Worm (Caenorhabditis elegans) whole organism, dauer: Measurements from ENCODE around the gene F45E1.4.

Experiments used
- unc-62 ChIP-seq: sonication (generic microtip); optimal IDR thresholded peaks from 2 replicates; lab custom pipeline; 2017; ENCODE audit warnings: missing biosample characterization, missing genetic modification reagents, missing genetic modification characterization

The F45E1.4 gene

ce11 chrX:7976400-7976799 is 9.4 kb upstream of the F45E1.4 start, which contains the start of gene F45E1.5:
Gene F45E1.5 (plus strand): TSS chrX:7976700.
- no peak for TF ChIP-seq unc-62 (GFP tag; lab: Kevin White, UChicago)

DNA sequence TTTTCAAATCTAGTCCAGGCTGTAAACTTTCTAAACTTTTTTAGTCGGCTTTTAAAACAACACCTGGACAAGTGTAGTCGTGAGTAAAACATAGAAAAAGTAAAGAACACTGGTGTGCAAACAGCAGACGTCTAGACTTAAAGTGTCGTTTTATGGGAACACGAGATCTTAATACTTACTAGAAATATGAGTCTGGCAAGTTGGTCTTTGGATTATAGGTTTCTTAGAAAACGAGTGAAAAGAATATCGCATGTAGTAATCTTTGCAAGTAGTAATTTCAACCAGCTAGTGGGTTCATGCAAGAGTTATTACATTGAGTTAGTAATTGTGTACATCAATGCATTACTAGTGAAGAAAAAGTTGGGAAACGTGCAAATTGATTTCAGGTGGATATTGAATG is 8.3 kb upstream of the F45E1.4 start:
- no peak for TF ChIP-seq unc-62 (GFP tag; lab: Kevin White, UChicago)

- TF ChIP-seq unc-62 (GFP tag; lab: Kevin White, UChicago) = no peak
Observed at ce11 chrX:7982047-7982446, 3.7 kb upstream of the F45E1.4 start, which contains the start of gene his-71. Gene his-71 (minus strand): TSS chrX:7982070.

ce11 chrX:7984742-7985141 is 1.0 kb upstream of the F45E1.4 start:
- TF ChIP-seq unc-62 (GFP tag; lab: Kevin White, UChicago) = no peak

- no peak for TF ChIP-seq unc-62 (GFP tag; lab: Kevin White, UChicago)
Observed at ce11 chrX:7986892-7987291, 1.1 kb downstream of the F45E1.4 start.

ce11 chrX:7988457-7988856 is 2.7 kb downstream of the F45E1.4 start:
- no peak for TF ChIP-seq unc-62 (GFP tag; lab: Kevin White, UChicago)

DNA sequence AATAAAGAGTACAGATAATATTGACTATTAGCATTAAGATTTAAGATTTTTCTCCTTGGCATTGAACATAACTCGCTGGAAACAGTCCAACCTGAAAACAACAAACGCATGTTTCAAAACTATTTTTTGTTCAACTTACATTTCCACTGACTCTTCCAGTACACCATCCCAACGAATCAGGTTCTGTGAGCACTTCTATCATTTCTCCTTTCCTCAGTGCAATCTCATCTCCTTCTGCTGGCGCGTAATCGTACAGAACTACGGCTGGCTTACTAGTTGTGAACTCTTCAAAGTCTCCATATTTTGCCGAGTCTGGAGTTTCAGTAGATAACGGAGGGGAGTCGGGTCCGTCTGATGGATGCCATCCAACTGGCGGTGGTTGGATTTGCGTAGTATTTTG is 3.4 kb downstream of the F45E1.4 start:
- no peak for TF ChIP-seq unc-62 (GFP tag; lab: Kevin White, UChicago)

DNA sequence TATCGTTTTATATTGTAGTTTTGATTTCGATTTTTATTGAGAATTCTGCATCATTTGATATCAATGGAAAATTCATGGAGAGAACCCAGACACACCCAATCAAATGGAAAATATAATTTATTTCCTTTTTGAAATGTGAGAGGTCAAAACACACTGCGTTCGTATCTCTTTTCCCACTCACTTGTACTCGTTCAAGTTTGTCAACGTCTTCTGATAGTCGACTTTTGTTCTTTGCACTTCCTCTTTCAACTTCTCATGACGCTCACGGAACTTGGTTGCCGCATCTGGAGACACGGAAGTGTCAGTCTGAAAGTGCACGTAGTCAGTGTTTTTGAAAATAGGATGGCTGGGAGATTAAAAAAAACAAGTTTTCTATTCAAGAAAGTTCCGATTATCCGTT is 4.5 kb downstream of the F45E1.4 start:
- no peak for TF ChIP-seq unc-62 (GFP tag; lab: Kevin White, UChicago)

- TF ChIP-seq unc-62 (GFP tag; lab: Kevin White, UChicago) = no peak
Observed at ce11 chrX:7992102-7992501, 6.3 kb downstream of the F45E1.4 start.

DNA sequence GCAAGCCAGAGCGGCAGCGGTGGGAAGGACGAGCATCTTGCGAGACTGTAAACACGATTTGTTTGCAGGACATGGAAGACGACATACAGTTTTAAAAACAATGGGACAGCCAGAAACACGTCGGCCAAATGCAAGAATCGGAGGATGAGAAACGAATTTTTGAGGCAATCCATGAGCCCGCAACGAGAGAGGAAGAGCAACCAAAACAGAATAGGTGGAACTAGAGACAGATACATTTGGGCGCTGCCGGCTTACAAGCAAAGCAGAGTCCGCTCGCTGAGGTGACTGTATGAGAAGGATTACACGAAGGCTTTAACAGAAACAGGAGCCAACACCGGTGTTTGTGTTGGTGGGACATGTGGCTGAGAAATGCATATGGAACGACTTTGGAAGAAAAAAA is 8.7 kb downstream of the F45E1.4 start:
- TF ChIP-seq unc-62 (GFP tag; lab: Kevin White, UChicago) = no peak

- TF ChIP-seq unc-62 (GFP tag; lab: Kevin White, UChicago) = no peak
Observed at ce11 chrX:7997968-7998367, 12.2 kb downstream of the F45E1.4 start, which contains the start of gene sdpn-1. Gene sdpn-1 (minus strand): TSS chrX:7998229.

DNA sequence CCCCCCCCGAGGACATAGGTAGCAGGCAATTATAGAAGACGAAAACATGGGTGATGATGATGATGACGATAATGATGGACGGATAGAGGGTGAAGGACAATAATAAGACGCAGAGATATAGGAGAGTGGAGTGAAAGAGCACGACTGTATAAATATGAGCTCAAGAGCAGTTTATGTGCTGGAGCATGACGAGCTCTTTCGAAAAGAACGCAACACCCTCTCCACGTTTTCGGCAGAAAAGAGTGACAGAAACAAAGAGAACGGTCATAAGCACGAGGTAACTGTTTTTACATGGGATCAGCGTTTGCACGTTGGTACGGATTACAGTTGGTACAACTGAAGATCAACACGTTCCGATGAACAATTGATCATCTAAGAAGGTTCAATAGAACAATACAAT is 13.2 kb downstream of the F45E1.4 start:
- TF ChIP-seq unc-62 (GFP tag; lab: Kevin White, UChicago) = no peak

- no peak for TF ChIP-seq unc-62 (GFP tag; lab: Kevin White, UChicago)
Observed at ce11 chrX:8003663-8004062, 17.9 kb downstream of the F45E1.4 start, which contains the start of the genes F45E1.1 and F45E1.2. Gene F45E1.1 (plus strand): TSS chrX:8003682. Gene F45E1.2 (plus strand): TSS chrX:8003733.

- no peak for TF ChIP-seq unc-62 (GFP tag; lab: Kevin White, UChicago)
Observed at ce11 chrX:8004845-8005244, 19.1 kb downstream of the F45E1.4 start.

DNA sequence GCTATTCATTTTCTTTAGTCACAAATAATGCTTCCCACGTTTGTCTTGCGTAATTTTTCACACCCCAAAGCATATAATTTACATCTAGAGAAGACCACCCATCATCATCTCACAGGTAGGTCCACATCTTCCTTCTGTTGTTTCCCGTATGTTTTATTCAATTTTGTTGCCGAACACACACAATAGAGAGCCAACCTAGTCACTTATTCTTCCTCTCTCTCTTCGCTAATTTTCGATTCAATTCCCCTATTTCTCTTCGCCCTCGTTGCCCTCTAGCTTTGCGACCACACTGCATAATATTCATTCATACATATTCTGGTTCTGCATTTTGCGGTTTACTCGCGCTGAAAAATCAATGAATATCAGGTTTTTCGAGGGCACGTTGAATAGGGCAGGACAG is 20.2 kb downstream of the F45E1.4 start:
- TF ChIP-seq unc-62 (GFP tag; lab: Kevin White, UChicago) = no peak

ce11 chrX:8010652-8011051 is 24.9 kb downstream of the F45E1.4 start:
- no peak for TF ChIP-seq unc-62 (GFP tag; lab: Kevin White, UChicago)

DNA sequence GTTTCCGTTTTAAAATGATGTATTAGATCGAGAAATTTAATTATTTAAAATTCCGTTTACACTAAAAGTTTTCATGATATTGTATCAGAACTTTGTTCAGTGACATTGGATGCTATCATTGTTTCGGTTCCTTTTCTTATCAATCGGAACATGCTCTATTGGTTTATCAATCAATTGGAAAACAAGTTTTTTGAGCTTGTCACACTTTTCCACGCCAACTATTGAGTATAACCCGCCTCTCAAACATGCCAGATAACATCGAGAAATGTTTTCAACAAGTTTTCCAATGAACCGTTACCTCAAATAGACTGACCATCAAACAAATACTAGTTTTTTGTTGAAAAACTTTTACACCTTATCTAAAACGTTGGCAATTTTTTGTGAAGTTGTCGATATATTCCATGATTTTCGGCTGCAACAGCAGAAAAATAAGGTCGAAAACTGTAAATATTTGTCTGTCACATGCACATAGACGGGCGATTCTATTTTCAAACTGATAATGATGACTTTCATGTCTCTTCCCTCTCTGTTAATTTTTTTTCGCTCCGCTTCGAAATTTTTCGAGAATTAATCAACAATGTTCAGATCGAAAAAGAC is 28.7 kb downstream of the F45E1.4 start, which contains the start of gene unk-1:
Gene unk-1, plus strand, starts transcription at position 577 of the 597 bp plus-strand sequence.
- TF ChIP-seq unc-62 (GFP tag; lab: Kevin White, UChicago) = no peak
